Worm (Caenorhabditis elegans) whole organism, L4/young adult: ENCODE results near the gene srj-27.

Source experiments
- W03F9.2 ChIP-seq: fragments of 150-350 bp; optimal IDR thresholded peaks from 2 replicates; lab custom pipeline; 2014; ENCODE audit warnings: missing biosample characterization, missing genetic modification characterization
- him-1 ChIP-seq: sonication (generic microtip); optimal IDR thresholded peaks from 2 replicates; lab custom pipeline; 2016; ENCODE audit warnings: missing genotype, missing genetic modification reagents, missing genetic modification characterization, missing compliant biosample characterization

ce11 chrV:15090457-15090856 lies 36.9 kb downstream of the srj-27 start, which contains the start of gene C01G10.17:
- TF ChIP-seq him-1 (no peak), W03F9.2 (no peak)
